Fruit fly (Drosophila melanogaster): ENCODE data around the gene tHMG2.

The tHMG2 gene

dm6 chr3R:22518760-22519159, 26.0 kb downstream of the tHMG2 start:
- no peak for TF ChIP-seq Optix (GFP tag; IDR thresholded peaks at IDR 0.05)
- TF ChIP-seq CG14860 (GFP tag; IDR thresholded peaks at IDR 0.05; ENCODE audit: partially characterized antibody) = no peak
- no peak for TF ChIP-seq CG32772 (GFP tag; IDR thresholded peaks at IDR 0.05)
- TF ChIP-seq gem (tag; optimal IDR thresholded peaks at IDR 0.05) = no peak
- TF ChIP-seq exex (tag; optimal IDR thresholded peaks at IDR 0.05) = no peak
- no peak for TF ChIP-seq CG10267 (tag; optimal IDR thresholded peaks at IDR 0.05)
- TF ChIP-seq CG7271 (tag; optimal IDR thresholded peaks at IDR 0.05) = no peak
- TF ChIP-seq CG12299 (tag; optimal IDR thresholded peaks at IDR 0.05) = no peak
- no peak for TF ChIP-seq Taf1 (GFP tag; IDR thresholded peaks at IDR 0.05)
- no peak for TF ChIP-seq CG2889 (GFP tag; IDR thresholded peaks at IDR 0.05)
- TF ChIP-seq CG31365 (tag; optimal IDR thresholded peaks at IDR 0.05) = no peak
- TF ChIP-seq CG16813 (GFP tag; IDR thresholded peaks at IDR 0.05; ENCODE audit: partially characterized antibody) = no peak
- no peak for TF ChIP-seq CG7556 (GFP tag; optimal IDR thresholded peaks at IDR 0.05)

dm6 chr3R:22520481-22520880, 27.7 kb downstream of the tHMG2 start:
- TF ChIP-seq zf30C (GFP tag; optimal IDR thresholded peaks at IDR 0.05) (no peak), pan (optimal IDR thresholded peaks at IDR 0.05) (no peak), pan (GFP tag; optimal IDR thresholded peaks at IDR 0.05 in 1 of 2, IDR thresholded peaks at IDR 0.05 in 1 of 2) (no peak), caup (GFP tag; optimal IDR thresholded peaks at IDR 0.05; ENCODE audit: severe bottlenecking) (no peak), cad (GFP tag; optimal IDR thresholded peaks at IDR 0.05) (no peak), fd3F (GFP tag; optimal IDR thresholded peaks at IDR 0.05) (no peak), Ada2b (GFP tag; IDR thresholded peaks at IDR 0.05) (no peak), Hand (GFP tag; optimal IDR thresholded peaks at IDR 0.05) (no peak), CG12659 (GFP tag; optimal IDR thresholded peaks at IDR 0.05) (no peak), Vsx1 (GFP tag; optimal IDR thresholded peaks at IDR 0.05) (no peak), dmrt11E (tag; optimal IDR thresholded peaks at IDR 0.05) (no peak), gfzf (GFP tag; optimal IDR thresholded peaks at IDR 0.05) (no peak), CG11456 (GFP tag; IDR thresholded peaks at IDR 0.05) (no peak), Hr78 (GFP tag; optimal IDR thresholded peaks at IDR 0.05) (no peak), CG8924 (tag; optimal IDR thresholded peaks at IDR 0.05) (no peak), CG8290 (GFP tag; optimal IDR thresholded peaks at IDR 0.05) (no peak), CG8290 (tag; optimal IDR thresholded peaks at IDR 0.05) (no peak), ttk (GFP tag; IDR thresholded peaks at IDR 0.05) (no peak), CG18262 (tag; optimal IDR thresholded peaks at IDR 0.05) (no peak), jumu (GFP tag; optimal IDR thresholded peaks at IDR 0.05) (no peak), Med (GFP tag) (peak; percentile 9), CG17912 (GFP tag; optimal IDR thresholded peaks at IDR 0.05) (no peak), prd (optimal IDR thresholded peaks at IDR 0.05) (no peak), prd (GFP tag; IDR thresholded peaks at IDR 0.05) (no peak), fd102C (GFP tag; optimal IDR thresholded peaks at IDR 0.05) (no peak), al (GFP tag; IDR thresholded peaks at IDR 0.05) (no peak), Dad (GFP tag; optimal IDR thresholded peaks at IDR 0.05) (no peak), CG17328 (GFP tag; IDR thresholded peaks at IDR 0.05) (no peak), Hsf (GFP tag; optimal IDR thresholded peaks at IDR 0.05) (no peak), Elba2 (GFP tag; optimal IDR thresholded peaks at IDR 0.05) (no peak), BEAF-32 (GFP tag; optimal IDR thresholded peaks at IDR 0.05) (no peak), Jarid2 (GFP tag; optimal IDR thresholded peaks at IDR 0.05) (no peak), seq (GFP tag; IDR thresholded peaks at IDR 0.05) (no peak), repo (GFP tag; optimal IDR thresholded peaks at IDR 0.05) (no peak), sug (tag; optimal IDR thresholded peaks at IDR 0.05) (peak; percentile 92), CG10654 (GFP tag; optimal IDR thresholded peaks at IDR 0.05) (no peak), exex (tag; optimal IDR thresholded peaks at IDR 0.05) (peak; percentile 86), Oaz (GFP tag; IDR thresholded peaks at IDR 0.05) (no peak), cwo (GFP tag; optimal IDR thresholded peaks at IDR 0.05) (peak; percentile 11)
